Fruit fly (Drosophila melanogaster) whole organism, embryonic: Measurements from ENCODE around the gene CG32225.
A peak's percentile ranks its signal among the peaks of the same experiment; 100 is the strongest.

Experiments
- Bdp1 ChIP-seq: fragments of 200-800 bp; sonication (Bioruptor generic); optimal IDR thresholded peaks from 3 replicates; lab custom pipeline; 2016; ENCODE audit warnings: missing biosample characterization, missing genetic modification characterization
- Blimp-1 ChIP-seq: fragments of 200-800 bp; sonication (Bioruptor generic); optimal IDR thresholded peaks from 3 replicates; lab custom pipeline; 2018; ENCODE audit warnings: missing biosample characterization, missing genetic modification characterization, mild to moderate bottlenecking, moderate library complexity, missing genetic modification reagents
- CG13123 ChIP-seq: fragments of 200-800 bp; sonication (Bioruptor generic); optimal IDR thresholded peaks from 2 replicates; lab custom pipeline; 2016; ENCODE audit warnings: missing biosample characterization, missing genetic modification characterization
- CG13775 ChIP-seq: fragments of 200-800 bp; sonication (Bioruptor generic); optimal IDR thresholded peaks from 3 replicates; lab custom pipeline; 2017; ENCODE audit warnings: missing biosample characterization, mild to moderate bottlenecking, missing genetic modification characterization
- CG14014 ChIP-seq: fragments of 200-800 bp; sonication (Bioruptor generic); IDR thresholded peaks from 2 replicates; pipeline ENCODE4 v1.3.6; 2022; ENCODE audit warnings: missing biosample characterization, missing genetic modification characterization
- CG14050 ChIP-seq: fragments of 200-800 bp; sonication (Bioruptor generic); IDR thresholded peaks from 3 replicates; pipeline ENCODE4 v1.3.6; 2022; ENCODE audit warnings: missing biosample characterization, missing genetic modification characterization
- CG15073 ChIP-seq: fragments of 200-800 bp; sonication (Bioruptor generic); optimal IDR thresholded peaks from 2 replicates; lab custom pipeline; 2016; ENCODE audit warnings: missing biosample characterization, missing genetic modification characterization
- CG1602 ChIP-seq: fragments of 200-800 bp; sonication (Bioruptor generic); optimal IDR thresholded peaks from 3 replicates; lab custom pipeline; 2016; ENCODE audit warnings: missing biosample characterization, missing genetic modification characterization
- CG17359 ChIP-seq: fragments of 200-800 bp; sonication (Bioruptor generic); optimal IDR thresholded peaks from 3 replicates; lab custom pipeline; 2018; ENCODE audit warnings: missing biosample characterization, mild to moderate bottlenecking, missing genetic modification characterization, moderate library complexity
- CG17361 ChIP-seq: fragments of 200-800 bp; sonication (Bioruptor generic); IDR thresholded peaks from 3 replicates; pipeline ENCODE4 v1.3.6; 2022; ENCODE audit warnings: missing biosample characterization, missing genetic modification characterization
- CG31224 ChIP-seq: fragments of 200-800 bp; sonication (Bioruptor generic); IDR thresholded peaks from 2 replicates; pipeline ENCODE4 v1.3.6; 2022; ENCODE audit warnings: missing biosample characterization, missing genetic modification characterization
- CG4282 ChIP-seq: fragments of 200-800 bp; sonication (Bioruptor generic); optimal IDR thresholded peaks from 2 replicates; lab custom pipeline; 2016; ENCODE audit warnings: missing biosample characterization, missing genetic modification characterization
- CG4707 ChIP-seq: fragments of 200-800 bp; sonication (Bioruptor generic); optimal IDR thresholded peaks from 2 replicates; lab custom pipeline; 2018; ENCODE audit warnings: missing biosample characterization, mild to moderate bottlenecking, missing genetic modification characterization, moderate library complexity
- CG5180 ChIP-seq: fragments of 200-800 bp; sonication (Bioruptor generic); optimal IDR thresholded peaks from 3 replicates; lab custom pipeline; 2017; ENCODE audit warnings: missing biosample characterization, missing genetic modification characterization, mild to moderate bottlenecking, moderate library complexity, missing genetic modification reagents
- CG5953 ChIP-seq: fragments of 200-800 bp; sonication (Bioruptor generic); IDR thresholded peaks from 2 replicates; pipeline ENCODE4 v1.3.6; 2022; ENCODE audit warnings: missing biosample characterization, missing genetic modification characterization
- CG6854 ChIP-seq: fragments of 200-800 bp; sonication (Bioruptor generic); optimal IDR thresholded peaks from 3 replicates; lab custom pipeline; 2017; ENCODE audit warnings: missing biosample characterization, mild to moderate bottlenecking, missing genetic modification characterization
- CG8388 ChIP-seq: fragments of 200-800 bp; sonication (Bioruptor generic); optimal IDR thresholded peaks from 2 replicates; lab custom pipeline; 2019; ENCODE audit warnings: missing biosample characterization, mild to moderate bottlenecking, missing genetic modification characterization, moderate library complexity
- CG9727 ChIP-seq: fragments of 200-800 bp; sonication (Bioruptor generic); optimal IDR thresholded peaks from 3 replicates; lab custom pipeline; 2017; ENCODE audit warnings: missing biosample characterization, mild to moderate bottlenecking, missing genetic modification characterization
- CG9817 ChIP-seq: fragments of 200-800 bp; sonication (Bioruptor generic); optimal IDR thresholded peaks from 2 replicates; lab custom pipeline; 2018; ENCODE audit warnings: missing biosample characterization, mild to moderate bottlenecking, missing genetic modification characterization, moderate library complexity
- CHES-1-like ChIP-seq: fragments of 200-800 bp; sonication (Bioruptor generic); optimal IDR thresholded peaks from 2 replicates; lab custom pipeline; 2016; ENCODE audit warnings: missing biosample characterization, missing genetic modification characterization
- E2f2 ChIP-seq: fragments of 200-800 bp; sonication (Bioruptor generic); IDR thresholded peaks from 2 replicates; pipeline ENCODE4 v1.3.6; 2022; ENCODE audit warnings: missing biosample characterization, missing genetic modification characterization
- HHEX ChIP-seq: fragments of 200-800 bp; sonication (Bioruptor generic); optimal IDR thresholded peaks from 3 replicates; lab custom pipeline; 2017; ENCODE audit warnings: missing biosample characterization, mild to moderate bottlenecking, missing genetic modification characterization, missing genetic modification reagents
- HLH54F ChIP-seq: fragments of 200-800 bp; sonication (Bioruptor generic); optimal IDR thresholded peaks from 3 replicates; lab custom pipeline; 2016; ENCODE audit warnings: missing biosample characterization, missing genetic modification characterization
- MBD-R2 ChIP-seq: fragments of 200-800 bp; sonication (Bioruptor generic); IDR thresholded peaks from 2 replicates; pipeline ENCODE4 v1.3.6; 2022; ENCODE audit warnings: missing biosample characterization, missing genetic modification characterization
- MESR4 ChIP-seq: fragments of 200-800 bp; sonication (Bioruptor generic); optimal IDR thresholded peaks from 2 replicates; lab custom pipeline; 2018; ENCODE audit warnings: missing biosample characterization, mild to moderate bottlenecking, missing genetic modification characterization, moderate library complexity
- Nf-YC ChIP-seq: fragments of 200-800 bp; optimal IDR thresholded peaks from 3 replicates; lab custom pipeline; 2019; ENCODE audit warnings: missing biosample characterization, mild to moderate bottlenecking, missing genetic modification characterization, moderate library complexity
- bcd ChIP-seq: fragments of 200-800 bp; sonication (Bioruptor generic); optimal IDR thresholded peaks from 2 replicates; lab custom pipeline; 2017; ENCODE audit warnings: missing biosample characterization, mild to moderate bottlenecking, missing genetic modification characterization
- cg ChIP-seq: fragments of 200-800 bp; sonication (Bioruptor generic); optimal IDR thresholded peaks from 3 replicates; lab custom pipeline; 2019; ENCODE audit warnings: missing biosample characterization, mild to moderate bottlenecking, missing genetic modification characterization, moderate library complexity
- esg ChIP-seq: fragments of 200-800 bp; sonication (Bioruptor generic); conservative IDR thresholded peaks from 2 replicates; pipeline ENCODE4 v1.3.6; 2022; ENCODE audit warnings: missing biosample characterization, missing genetic modification characterization
- eve ChIP-seq, 2 experiments: fragments of >200 bp; optimal IDR thresholded peaks; 2 replicates each; lab custom pipeline; 2017; ENCODE audit warnings: missing biosample characterization in 2 of 2, missing genetic modification characterization in 2 of 2
- fd102C ChIP-seq: fragments of 200-800 bp; sonication (Bioruptor generic); optimal IDR thresholded peaks from 2 replicates; lab custom pipeline; 2018; ENCODE audit warnings: missing biosample characterization, mild to moderate bottlenecking, missing genetic modification characterization, moderate library complexity
- fd3F ChIP-seq: fragments of 200-800 bp; sonication (Bioruptor generic); optimal IDR thresholded peaks from 2 replicates; lab custom pipeline; 2018; ENCODE audit warnings: missing biosample characterization, mild to moderate bottlenecking, missing genetic modification characterization, moderate library complexity
- gem ChIP-seq: fragments of 200-800 bp; sonication (Bioruptor generic); optimal IDR thresholded peaks from 2 replicates; lab custom pipeline; 2019; ENCODE audit warnings: missing biosample characterization, mild to moderate bottlenecking, missing genetic modification characterization, moderate library complexity
- hkb ChIP-seq, 2 experiments: fragments of 200-800 bp in 1 of 2; fragments of >200 bp in 1 of 2; sonication (Bioruptor generic) in 1 of 2; IDR thresholded peaks in 1 of 2; optimal IDR thresholded peaks in 1 of 2; 2 replicates each; pipeline versions ENCODE4 v1.3.6 to Lab custom; 2017 to 2022; ENCODE audit warnings: missing biosample characterization in 1 of 2, missing genetic modification characterization in 1 of 2
- inv ChIP-seq: fragments of 200-800 bp; sonication (Bioruptor generic); IDR thresholded peaks from 2 replicates; pipeline ENCODE4 v1.3.6; 2022; ENCODE audit warnings: missing biosample characterization, missing genetic modification characterization; ENCODE audit not compliant: partially characterized antibody
- jigr1 ChIP-seq: fragments of 200-800 bp; sonication (Bioruptor generic); IDR thresholded peaks from 3 replicates; pipeline ENCODE4 v1.3.6; 2022; ENCODE audit warnings: missing biosample characterization, missing genetic modification characterization
- luna ChIP-seq: fragments of 200-800 bp; sonication (Bioruptor generic); optimal IDR thresholded peaks from 2 replicates; lab custom pipeline; 2016; ENCODE audit warnings: missing biosample characterization, missing genetic modification characterization
- mld ChIP-seq: fragments of 200-800 bp; sonication (Bioruptor generic); IDR thresholded peaks from 3 replicates; pipeline ENCODE4 v1.3.6; 2022; ENCODE audit warnings: missing biosample characterization, missing genetic modification characterization; ENCODE audit not compliant: partially characterized antibody
- nau ChIP-seq: fragments of 200-800 bp; sonication (Bioruptor generic); optimal IDR thresholded peaks from 3 replicates; lab custom pipeline; 2017; ENCODE audit warnings: missing biosample characterization, mild to moderate bottlenecking, missing genetic modification characterization, missing genetic modification reagents
- nerfin-1 ChIP-seq: fragments of 200-800 bp; sonication (Bioruptor generic); optimal IDR thresholded peaks from 3 replicates; lab custom pipeline; 2019; ENCODE audit warnings: missing biosample characterization, mild to moderate bottlenecking, missing genetic modification characterization, moderate library complexity
- p53 ChIP-seq: fragments of 200-800 bp; sonication (Bioruptor generic); optimal IDR thresholded peaks from 2 replicates; lab custom pipeline; 2016; ENCODE audit warnings: missing biosample characterization, missing genetic modification characterization
- ro ChIP-seq: fragments of 200-800 bp; sonication (Bioruptor generic); IDR thresholded peaks from 2 replicates; pipeline ENCODE4 v1.3.6; 2022; ENCODE audit warnings: missing biosample characterization, missing genetic modification characterization
- shn ChIP-seq: fragments of 200-800 bp; sonication (Bioruptor generic); optimal IDR thresholded peaks from 3 replicates; lab custom pipeline; 2016; ENCODE audit warnings: missing biosample characterization, missing genetic modification characterization
- sisA ChIP-seq: fragments of 200-800 bp; sonication (Bioruptor generic); IDR thresholded peaks from 2 replicates; pipeline ENCODE4 v1.3.6; 2022; ENCODE audit warnings: missing biosample characterization, missing genetic modification characterization
- so ChIP-seq: fragments of 200-800 bp; sonication (Bioruptor generic); IDR thresholded peaks from 3 replicates; pipeline ENCODE4 v1.3.6; 2022; ENCODE audit warnings: missing biosample characterization, missing genetic modification characterization
- toy ChIP-seq: fragments of 200-800 bp; sonication (Bioruptor generic); IDR thresholded peaks from 2 replicates; pipeline ENCODE4 v1.3.6; 2022; ENCODE audit warnings: missing biosample characterization, missing genetic modification characterization
- unc-4 ChIP-seq: fragments of 200-800 bp; sonication (Bioruptor generic); IDR thresholded peaks from 2 replicates; pipeline ENCODE4 v1.3.6; 2022; ENCODE audit warnings: missing biosample characterization, missing genetic modification characterization; ENCODE audit not compliant: partially characterized antibody
- wor ChIP-seq: fragments of 200-800 bp; sonication (Bioruptor generic); IDR thresholded peaks from 2 replicates; pipeline ENCODE4 v1.3.6; 2022; ENCODE audit warnings: missing biosample characterization, missing genetic modification characterization
- zfh1 ChIP-seq: fragments of 200-800 bp; sonication (Bioruptor generic); IDR thresholded peaks from 3 replicates; pipeline ENCODE4 v1.3.6; 2022; ENCODE audit warnings: missing biosample characterization, missing genetic modification characterization

The CG32225 gene

DNA sequence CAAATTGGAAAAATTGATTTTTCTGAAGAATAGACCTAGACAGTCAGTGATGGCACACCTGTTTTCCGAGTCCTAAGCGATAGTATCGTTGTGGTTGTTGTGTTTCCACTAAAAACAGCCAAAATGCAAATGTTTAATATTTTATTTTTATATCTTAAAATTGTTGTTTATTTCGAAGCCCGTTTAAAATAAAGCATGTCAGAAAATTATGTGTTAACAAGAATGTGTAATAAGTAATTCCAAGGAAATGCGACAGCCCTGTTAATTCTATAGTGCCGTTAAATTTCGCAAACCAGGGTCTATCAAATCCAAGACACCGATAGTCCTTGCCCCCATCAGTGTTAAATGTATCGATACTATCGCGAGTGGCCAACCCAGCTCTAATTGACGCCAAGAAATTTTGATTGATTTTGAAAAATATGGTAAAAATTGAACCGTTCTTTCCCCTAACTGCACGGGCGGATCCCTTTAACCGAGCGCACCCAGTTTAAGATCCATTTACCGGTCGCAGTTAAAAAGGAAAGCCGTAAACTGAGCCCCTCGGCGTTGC is 3.9 kb downstream of the CG32225 start, which contains the start of gene Pex23 (continued):
- peak; percentile 60; the same call in 1 of the 2 replicates for TF ChIP-seq wor (GFP tag; lab: Robert Waterston, UW)
- TF ChIP-seq MESR4 (GFP tag; lab: Kevin White, UChicago) = peak; percentile 71
- no peak for TF ChIP-seq cg (GFP tag; lab: Kevin White, UChicago)
- TF ChIP-seq CHES-1-like = peak; percentile 75
- TF ChIP-seq CG17361 = peak; percentile 82
- TF ChIP-seq CG1602 (GFP tag; lab: Kevin White, UChicago) = peak; percentile 81
- peak; percentile 90 for TF ChIP-seq MBD-R2
- TF ChIP-seq gem (tag; lab: Kevin White, UChicago) = peak; percentile 87
- TF ChIP-seq HHEX (GFP tag; lab: Kevin White, UChicago) = peak; percentile 65
- TF ChIP-seq p53 (GFP tag; lab: Kevin White, UChicago) = no peak
- TF ChIP-seq sisA (GFP tag; lab: Robert Waterston, UW) = peak; percentile 81
- peak; percentile 47; the same call in 1 of the 2 replicates for TF ChIP-seq ro (GFP tag; lab: Robert Waterston, UW)
- peak; percentile 70 for TF ChIP-seq shn (GFP tag; lab: Kevin White, UChicago)
- peak; percentile 80 for TF ChIP-seq CG14014 (GFP tag; lab: Robert Waterston, UW)
- peak; percentile 69 for TF ChIP-seq Nf-YC (tag; lab: Kevin White, UChicago)
- TF ChIP-seq CG4282 (GFP tag; lab: Kevin White, UChicago) = peak; percentile 28
- peak; percentile 94 for TF ChIP-seq mld (GFP tag; lab: Robert Waterston, UW)
- peak; percentile 73 for TF ChIP-seq esg
- peak; percentile 70 for TF ChIP-seq HLH54F (GFP tag; lab: Kevin White, UChicago)
- TF ChIP-seq E2f2 = peak; percentile 66
- TF ChIP-seq CG6854 (GFP tag; lab: Kevin White, UChicago) = no peak
- TF ChIP-seq CG9817 = peak; percentile 80
- no peak for TF ChIP-seq fd102C (GFP tag; lab: Kevin White, UChicago)
- TF ChIP-seq CG5953 (GFP tag; lab: Robert Waterston, UW) = peak; percentile 83
- no peak for TF ChIP-seq Blimp-1 (GFP tag; lab: Kevin White, UChicago)
- peak; percentile 46 for TF ChIP-seq hkb (optimal IDR thresholded peaks at IDR 0.05; lab: Kevin White, UChicago)
- peak; percentile 67 for TF ChIP-seq hkb (GFP tag; IDR thresholded peaks at IDR 0.05; lab: Robert Waterston, UW)
- TF ChIP-seq fd3F (GFP tag; lab: Kevin White, UChicago) = peak; percentile 67
- peak; percentile 77 for TF ChIP-seq bcd (GFP tag; lab: Kevin White, UChicago)
- TF ChIP-seq so (GFP tag; lab: Robert Waterston, UW) = peak; percentile 56; the same call in 1 of the 3 replicates
- TF ChIP-seq nau (GFP tag; lab: Kevin White, UChicago) = no peak
- peak; percentile 81 for TF ChIP-seq CG13123 (GFP tag; lab: Kevin White, UChicago)
- TF ChIP-seq luna (GFP tag; lab: Kevin White, UChicago) = peak; percentile 63
- peak; percentile 70 for TF ChIP-seq Bdp1 (GFP tag; lab: Kevin White, UChicago)
- TF ChIP-seq zfh1 (GFP tag; lab: Robert Waterston, UW) = peak; percentile 87
- TF ChIP-seq CG5180 = no peak
- peak; percentile 82 for TF ChIP-seq CG17359 (tag; lab: Kevin White, UChicago)
- no peak for TF ChIP-seq eve (GFP tag; optimal IDR thresholded peaks at IDR 0.05; lab: Kevin White, UChicago)
- peak; percentile 74 for TF ChIP-seq CG8388 (GFP tag; lab: Kevin White, UChicago)
- peak; percentile 35; the same call in 1 of the 3 replicates for TF ChIP-seq jigr1
- TF ChIP-seq CG13775 (GFP tag; lab: Kevin White, UChicago) = peak; percentile 86
- TF ChIP-seq CG31224 (GFP tag; lab: Robert Waterston, UW) = peak; percentile 67
- no peak for TF ChIP-seq CG15073
- no peak for TF ChIP-seq toy (GFP tag; lab: Robert Waterston, UW)
- peak; percentile 86 for TF ChIP-seq CG9727 (GFP tag; lab: Kevin White, UChicago)
- peak; percentile 69 for TF ChIP-seq CG14050 (GFP tag; lab: Robert Waterston, UW)
- peak; percentile 70 for TF ChIP-seq nerfin-1 (tag; lab: Kevin White, UChicago)
- TF ChIP-seq unc-4 (GFP tag; lab: Robert Waterston, UW) = peak; percentile 99
- TF ChIP-seq inv (GFP tag; lab: Robert Waterston, UW) = peak; percentile 99
- TF ChIP-seq CG4707 = peak; percentile 21
